Worm (Caenorhabditis elegans): ENCODE data around the gene C17H11.4.

DNA sequence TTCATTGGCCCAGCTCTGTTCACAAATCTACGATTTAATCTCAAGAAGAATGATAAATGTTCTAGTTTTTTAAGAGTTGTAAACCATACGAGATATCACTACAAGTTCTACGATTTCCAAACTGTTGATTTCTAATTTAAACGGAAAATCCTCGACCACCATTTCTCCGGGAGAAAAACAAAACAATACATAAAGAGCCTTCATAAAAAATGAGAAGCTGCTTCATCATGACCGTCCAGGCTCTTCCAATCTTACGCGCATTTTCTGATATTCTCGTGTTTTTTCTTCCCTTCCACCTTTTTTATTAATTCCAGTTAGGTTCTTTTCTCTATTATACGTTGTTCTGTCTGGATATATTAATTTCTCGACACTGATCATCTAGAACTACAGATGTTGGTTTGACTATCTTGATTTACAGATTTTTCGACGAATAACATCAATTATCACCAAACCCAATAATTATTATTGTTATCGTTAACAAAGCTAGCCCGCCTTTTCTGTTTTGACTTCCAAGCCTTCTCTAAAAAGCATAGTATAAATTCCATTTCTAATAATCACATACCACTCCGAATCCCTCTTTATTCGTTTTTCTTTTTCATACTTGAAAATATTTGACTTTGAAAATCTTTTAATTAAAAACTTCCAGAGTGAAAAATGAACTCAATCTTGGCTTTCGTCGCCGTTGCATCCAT, 33.1 kb upstream of the C17H11.4 start, which contains the start of gene C47D2.1:
- TF ChIP-seq nhr-20 (tag; optimal IDR thresholded peaks at IDR 0.05) (no peak), nhr-11 (tag; optimal IDR thresholded peaks at IDR 0.05) (no peak), ama-1 (optimal IDR thresholded peaks at IDR 0.05) (no peak), ceh-90 (tag; optimal IDR thresholded peaks at IDR 0.05) (no peak), ets-5 (GFP tag; IDR thresholded peaks at IDR 0.05) (no peak), lin-35 (GFP tag; optimal IDR thresholded peaks at IDR 0.05) (no peak), nhr-77 (tag; optimal IDR thresholded peaks at IDR 0.05) (no peak), unc-130 (tag; optimal IDR thresholded peaks at IDR 0.05) (no peak), fkh-8 (tag; optimal IDR thresholded peaks at IDR 0.05) (no peak), ztf-4 (tag; optimal IDR thresholded peaks at IDR 0.05) (no peak), nhr-237 (tag; optimal IDR thresholded peaks at IDR 0.05) (no peak), lin-39 (tag; optimal IDR thresholded peaks at IDR 0.05) (no peak), hlh-4 (tag; optimal IDR thresholded peaks at IDR 0.05) (no peak)

Measured in whole organism, L1 larva.